Worm (Caenorhabditis elegans) whole organism, midembryonic: Measurements from ENCODE around the gene F11E6.11.

Experiments used
- T22C8.4 ChIP-seq: fragments of 200-800 bp; sonication (Bioruptor generic); IDR thresholded peaks from 2 replicates; pipeline ENCODE4 v1.3.6; 2022; ENCODE audit warnings: missing genetic modification characterization, missing compliant biosample characterization
- cog-1 ChIP-seq: sonication (generic microtip); optimal IDR thresholded peaks from 2 replicates; lab custom pipeline; 2016; ENCODE audit warnings: missing genetic modification characterization, missing compliant biosample characterization
- flt-1 ChIP-seq: fragments of 200-800 bp; sonication (Bioruptor generic); IDR thresholded peaks from 2 replicates; pipeline ENCODE4 v1.3.6; 2022; ENCODE audit warnings: missing genetic modification characterization, missing compliant biosample characterization
- klf-2 ChIP-seq: fragments of 200-800 bp; sonication (Bioruptor generic); conservative IDR thresholded peaks from 2 replicates; pipeline ENCODE4 v1.3.6; 2022; ENCODE audit warnings: missing genetic modification reagents, missing genetic modification characterization, missing compliant biosample characterization
- med-1 ChIP-seq: sonication (generic microtip); optimal IDR thresholded peaks from 2 replicates; lab custom pipeline; 2017; ENCODE audit warnings: missing genetic modification characterization, mild to moderate bottlenecking, missing compliant biosample characterization, antibody characterized with exemption, missing genetic modification reagents; ENCODE audit not compliant: insufficient read depth
- ref-1 ChIP-seq: fragments of 200-800 bp; sonication (Bioruptor generic); conservative IDR thresholded peaks from 2 replicates; pipeline ENCODE4 v1.3.6; 2022; ENCODE audit warnings: missing genetic modification reagents, missing genetic modification characterization, missing compliant biosample characterization
- tab-1 ChIP-seq: fragments of 200-800 bp; sonication (Bioruptor generic); IDR thresholded peaks from 2 replicates; pipeline ENCODE4 v1.3.6; 2022; ENCODE audit warnings: missing genetic modification characterization, missing compliant biosample characterization
- ztf-23 ChIP-seq: fragments of 200-800 bp; sonication (Bioruptor generic); IDR thresholded peaks from 2 replicates; pipeline ENCODE4 v1.3.6; 2022; ENCODE audit warnings: missing genetic modification reagents, missing genetic modification characterization, missing compliant biosample characterization
- ztf-29 ChIP-seq: fragments of 200-800 bp; sonication (Bioruptor generic); IDR thresholded peaks from 2 replicates; pipeline ENCODE4 v1.3.6; 2022; ENCODE audit warnings: missing genetic modification reagents, missing genetic modification characterization, missing compliant biosample characterization

Gene F11E6.11

DNA sequence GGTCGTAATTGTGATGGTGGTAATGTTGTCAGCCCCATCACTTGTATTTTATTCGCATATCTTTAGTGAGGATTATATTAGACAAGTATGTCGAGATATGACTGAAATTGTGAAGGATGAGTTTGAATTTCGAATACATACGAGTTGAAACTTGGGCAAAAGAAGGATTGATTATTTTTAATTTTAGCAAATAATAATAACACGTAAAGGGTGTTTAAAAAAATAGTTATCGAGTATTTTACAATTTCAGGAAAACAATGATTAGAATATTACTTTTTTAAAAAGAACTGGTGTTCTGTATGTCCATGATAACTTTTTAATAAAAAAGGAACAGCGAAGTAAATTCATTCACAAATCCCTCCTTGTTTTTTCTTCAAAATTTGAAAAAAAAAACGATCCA is 7.8 kb downstream of the F11E6.11 start, which contains the start of gene F11E6.8:
TSS of gene F11E6.8 (minus strand) at position 101 of the 400 bp plus-strand sequence.
- no peak for TF ChIP-seq med-1

- TF ChIP-seq med-1 (no peak), cog-1 (no peak), T22C8.4 (GFP tag; lab: Robert Waterston, UW) (no peak), flt-1 (GFP tag; lab: Robert Waterston, UW) (no peak), ref-1 (GFP tag; lab: Robert Waterston, UW) (no peak), ztf-23 (no peak), tab-1 (GFP tag; lab: Robert Waterston, UW) (no peak), klf-2 (GFP tag; lab: Robert Waterston, UW) (no peak)
Observed at ce11 chrIV:17453200-17453599, 10.6 kb downstream of the F11E6.11 start.

DNA sequence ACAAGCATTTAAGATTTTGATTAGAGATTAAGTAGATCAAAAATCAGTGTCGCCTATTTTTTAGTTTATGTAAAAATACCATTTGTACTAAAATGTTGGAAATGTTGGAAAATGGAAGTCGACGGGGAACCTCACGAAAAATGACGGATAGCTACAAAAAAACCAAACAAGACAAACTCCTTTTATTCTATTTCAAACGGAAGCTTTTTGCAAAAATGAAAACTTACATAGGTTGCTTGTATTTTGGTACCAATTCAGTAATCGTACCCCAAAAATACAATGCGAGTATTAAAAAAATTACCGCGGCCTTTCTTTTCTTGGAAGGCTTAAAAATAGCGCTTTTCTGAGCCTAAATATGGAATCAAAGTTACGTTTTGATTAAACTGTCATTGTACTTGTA is 11.4 kb downstream of the F11E6.11 start:
- TF ChIP-seq klf-2 (GFP tag; lab: Robert Waterston, UW): no peak
- no peak for TF ChIP-seq cog-1

- TF ChIP-seq T22C8.4 (GFP tag; lab: Robert Waterston, UW): no peak
- TF ChIP-seq med-1: no peak
Observed at ce11 chrIV:17461222-17461707, 18.6 kb downstream of the F11E6.11 start, which contains the start of gene rif-1.1. Gene rif-1.1, minus strand, starts transcription at chrIV:17461272.

ce11 chrIV:17463108-17463608 is 20.5 kb downstream of the F11E6.11 start, which contains the start of gene F11E6.10:
Gene F11E6.10, minus strand, starts transcription at chrIV:17463158.
- no peak for TF ChIP-seq ref-1 (GFP tag; lab: Robert Waterston, UW)
- TF ChIP-seq med-1: no peak
- no peak for TF ChIP-seq ztf-23
- no peak for TF ChIP-seq flt-1 (GFP tag; lab: Robert Waterston, UW)
- TF ChIP-seq klf-2 (GFP tag; lab: Robert Waterston, UW): no peak
- TF ChIP-seq tab-1 (GFP tag; lab: Robert Waterston, UW): no peak
- TF ChIP-seq cog-1: no peak
- TF ChIP-seq ztf-29 (GFP tag; lab: Robert Waterston, UW): no peak
- TF ChIP-seq T22C8.4 (GFP tag; lab: Robert Waterston, UW): no peak

ce11 chrIV:17465886-17466285 is 23.3 kb downstream of the F11E6.11 start, which contains the start of gene F11E6.6:
Gene F11E6.6, minus strand, starts transcription at chrIV:17465986.
- no peak for TF ChIP-seq ztf-29 (GFP tag; lab: Robert Waterston, UW)
- TF ChIP-seq tab-1 (GFP tag; lab: Robert Waterston, UW): no peak
- no peak for TF ChIP-seq med-1
- TF ChIP-seq cog-1: no peak
- TF ChIP-seq T22C8.4 (GFP tag; lab: Robert Waterston, UW): no peak
- no peak for TF ChIP-seq flt-1 (GFP tag; lab: Robert Waterston, UW)
- no peak for TF ChIP-seq klf-2 (GFP tag; lab: Robert Waterston, UW)
- TF ChIP-seq ztf-23: no peak
- no peak for TF ChIP-seq ref-1 (GFP tag; lab: Robert Waterston, UW)

DNA sequence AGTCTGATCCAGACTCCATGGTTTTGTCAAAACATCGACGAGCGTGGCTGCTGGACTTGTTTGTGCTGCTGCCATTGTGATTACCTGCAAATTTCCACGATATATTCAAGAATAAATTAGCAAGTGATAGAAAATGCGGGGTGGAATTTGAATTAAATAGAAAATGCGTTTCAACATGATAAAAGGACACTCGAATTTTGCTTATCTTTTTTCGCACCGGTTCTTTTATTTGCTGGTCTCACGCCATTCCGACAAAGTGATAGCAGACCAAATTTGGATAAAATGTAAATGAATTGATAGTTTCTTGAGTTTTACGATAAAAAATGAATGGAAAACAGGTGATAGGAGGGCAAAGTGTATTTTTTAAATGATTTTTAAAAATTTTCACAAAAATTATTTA is 24.7 kb downstream of the F11E6.11 start, which contains the start of gene elo-2:
TSS of gene elo-2 (minus strand) at position 84 of the 400 bp plus-strand sequence.
- TF ChIP-seq tab-1 (GFP tag; lab: Robert Waterston, UW) (no peak), ztf-29 (GFP tag; lab: Robert Waterston, UW) (no peak), T22C8.4 (GFP tag; lab: Robert Waterston, UW) (no peak), klf-2 (GFP tag; lab: Robert Waterston, UW) (no peak), ref-1 (GFP tag; lab: Robert Waterston, UW) (no peak), cog-1 (no peak), ztf-23 (no peak), flt-1 (GFP tag; lab: Robert Waterston, UW) (no peak), med-1 (no peak)

- no peak for TF ChIP-seq ztf-29 (GFP tag; lab: Robert Waterston, UW)
- no peak for TF ChIP-seq cog-1
- no peak for TF ChIP-seq flt-1 (GFP tag; lab: Robert Waterston, UW)
- TF ChIP-seq klf-2 (GFP tag; lab: Robert Waterston, UW): no peak
- no peak for TF ChIP-seq ztf-23
- no peak for TF ChIP-seq tab-1 (GFP tag; lab: Robert Waterston, UW)
- TF ChIP-seq med-1: no peak
- no peak for TF ChIP-seq ref-1 (GFP tag; lab: Robert Waterston, UW)
- TF ChIP-seq T22C8.4 (GFP tag; lab: Robert Waterston, UW): no peak
Observed at ce11 chrIV:17467825-17468224, 25.2 kb downstream of the F11E6.11 start.

ce11 chrIV:17470096-17470602 is 27.5 kb downstream of the F11E6.11 start, which contains the start of gene F11E6.4:
Gene F11E6.4, minus strand, starts transcription at chrIV:17470354.
- TF ChIP-seq cog-1 (no peak), flt-1 (GFP tag; lab: Robert Waterston, UW) (no peak), tab-1 (GFP tag; lab: Robert Waterston, UW) (no peak), ztf-29 (GFP tag; lab: Robert Waterston, UW) (no peak), med-1 (no peak), T22C8.4 (GFP tag; lab: Robert Waterston, UW) (no peak)

DNA sequence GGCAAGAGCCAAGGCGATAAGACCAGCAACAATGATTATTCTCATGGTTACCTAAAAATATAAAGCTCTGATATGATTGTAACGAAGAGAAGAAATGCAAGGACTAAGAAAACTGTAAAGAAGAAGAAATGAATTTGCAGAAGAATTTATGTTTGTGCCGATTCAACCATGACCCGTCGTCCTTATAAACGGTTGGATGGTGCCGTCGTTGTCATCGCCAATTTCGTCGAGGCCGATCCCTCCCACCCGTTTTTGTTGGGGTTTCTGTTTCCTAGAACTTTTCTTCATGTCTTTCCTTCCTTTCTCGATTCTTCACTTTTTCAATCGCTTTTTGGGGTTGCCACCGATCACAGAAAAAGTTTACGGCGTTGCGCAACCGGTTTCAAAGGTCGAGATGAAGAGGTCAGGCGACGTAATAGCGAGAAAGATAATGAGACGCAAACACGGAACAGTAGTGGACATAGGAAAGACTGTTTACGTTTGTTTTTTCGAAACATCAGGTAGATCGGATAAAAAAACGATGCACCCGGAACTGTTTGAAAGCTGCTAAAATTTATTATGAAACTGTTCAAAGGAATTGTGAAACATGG is 29.3 kb downstream of the F11E6.11 start, which contains the start of gene epic-1:
TSS of gene epic-1 (minus strand) at position 51 of the 590 bp plus-strand sequence.
- no peak for TF ChIP-seq med-1
- no peak for TF ChIP-seq cog-1
- no peak for TF ChIP-seq ref-1 (GFP tag; lab: Robert Waterston, UW)
- no peak for TF ChIP-seq tab-1 (GFP tag; lab: Robert Waterston, UW)
- TF ChIP-seq ztf-29 (GFP tag; lab: Robert Waterston, UW): no peak
- TF ChIP-seq flt-1 (GFP tag; lab: Robert Waterston, UW): no peak
- no peak for TF ChIP-seq klf-2 (GFP tag; lab: Robert Waterston, UW)
- no peak for TF ChIP-seq T22C8.4 (GFP tag; lab: Robert Waterston, UW)
- no peak for TF ChIP-seq ztf-23
